Fruit fly (Drosophila melanogaster) whole organism, wandering third instar larva: ENCODE measurements around the gene Eo.
A peak's percentile ranks its signal among the peaks of the same experiment; 100 is the strongest.

Source experiments
- CG32264 ChIP-seq: fragments of 200-800 bp; sonication (Bioruptor generic); optimal IDR thresholded peaks from 2 replicates; lab custom pipeline; 2016; ENCODE audit warnings: missing biosample characterization, missing genetic modification characterization
- CG9705 ChIP-seq: fragments of 200-800 bp; sonication (Bioruptor generic); optimal IDR thresholded peaks from 2 replicates; lab custom pipeline; 2018; ENCODE audit warnings: missing biosample characterization, mild to moderate bottlenecking, missing genetic modification characterization
- CrebA ChIP-seq: fragments of 200-800 bp; sonication (Bioruptor generic); optimal IDR thresholded peaks from 2 replicates; lab custom pipeline; 2016; ENCODE audit warnings: missing biosample characterization, mild to moderate bottlenecking, missing genetic modification characterization, borderline replicate concordance
- Dfd ChIP-seq: fragments of >200 bp; optimal IDR thresholded peaks from 2 replicates; lab custom pipeline; 2017; ENCODE audit warnings: missing biosample characterization, missing genetic modification characterization
- GATAd ChIP-seq: sonication (Bioruptor generic); optimal IDR thresholded peaks from 2 replicates; lab custom pipeline; 2016; ENCODE audit warnings: missing biosample characterization, missing genetic modification characterization
- HLH106 ChIP-seq: fragments of 200-800 bp; optimal IDR thresholded peaks from 3 replicates; lab custom pipeline; 2019; ENCODE audit warnings: missing biosample characterization, mild to moderate bottlenecking, missing genetic modification characterization, moderate library complexity
- Hnf4 ChIP-seq: fragments of 200-800 bp; sonication (Bioruptor generic); optimal IDR thresholded peaks from 2 replicates; lab custom pipeline; 2016; ENCODE audit warnings: missing biosample characterization, mild to moderate bottlenecking, missing genetic modification characterization
- Hr78 ChIP-seq: fragments of >200 bp; optimal IDR thresholded peaks from 2 replicates; lab custom pipeline; 2017; ENCODE audit warnings: missing biosample characterization, missing genetic modification characterization
- Hr83 ChIP-seq: fragments of 200-300 bp; sonication (Bioruptor generic); optimal IDR thresholded peaks from 2 replicates; lab custom pipeline; 2016; ENCODE audit warnings: missing biosample characterization, mild to moderate bottlenecking, missing genetic modification characterization, moderate library complexity; ENCODE audit not compliant: poor library complexity, severe bottlenecking
- Jra ChIP-seq: sonication (Bioruptor generic); optimal IDR thresholded peaks from 2 replicates; lab custom pipeline; 2016; ENCODE audit warnings: missing biosample characterization, missing genetic modification characterization
- Mio ChIP-seq: sonication (Bioruptor generic); optimal IDR thresholded peaks from 2 replicates; lab custom pipeline; 2016; ENCODE audit warnings: missing biosample characterization, missing genetic modification characterization
- N ChIP-seq: fragments of >200 bp; optimal IDR thresholded peaks from 2 replicates; lab custom pipeline; 2018; ENCODE audit warnings: missing biosample characterization, missing external identifiers, missing genetic modification characterization
- OdsH ChIP-seq: fragments of 200-800 bp; sonication (Bioruptor generic); optimal IDR thresholded peaks from 2 replicates; lab custom pipeline; 2016; ENCODE audit warnings: missing biosample characterization, mild to moderate bottlenecking, missing genetic modification characterization
- Rel ChIP-seq, 2 experiments: fragments of 200-800 bp; sonication (Bioruptor generic) in 1 of 2; optimal IDR thresholded peaks; 2 replicates in 1 of 2; 3 replicates in 1 of 2; lab custom pipeline; 2016 to 2019; ENCODE audit warnings: mild to moderate bottlenecking in 2 of 2, missing biosample characterization in 2 of 2, missing genetic modification characterization in 2 of 2, moderate library complexity in 1 of 2
- Sp1 ChIP-seq: fragments of 200-800 bp; sonication (Bioruptor generic); optimal IDR thresholded peaks from 3 replicates; lab custom pipeline; 2019; ENCODE audit warnings: missing biosample characterization, mild to moderate bottlenecking, missing genetic modification characterization, moderate library complexity
- Vsx2 ChIP-seq: fragments of 200-300, 225-300 bp; sonication (Bioruptor generic); optimal IDR thresholded peaks from 2 replicates; lab custom pipeline; 2018; ENCODE audit warnings: missing biosample characterization, missing genetic modification characterization; ENCODE audit not compliant: partially characterized antibody
- br ChIP-seq: fragments of 200-800 bp; sonication (Bioruptor generic); optimal IDR thresholded peaks from 2 replicates; lab custom pipeline; 2016; ENCODE audit warnings: missing biosample characterization, missing genetic modification characterization
- brk ChIP-seq: fragments of 200-800 bp; sonication (Bioruptor generic); optimal IDR thresholded peaks from 2 replicates; lab custom pipeline; 2016; ENCODE audit warnings: missing biosample characterization, mild to moderate bottlenecking, missing genetic modification characterization
- dmrt93B ChIP-seq: fragments of 200-800 bp; sonication (Bioruptor generic); optimal IDR thresholded peaks from 2 replicates; lab custom pipeline; 2018; ENCODE audit warnings: missing biosample characterization, mild to moderate bottlenecking, missing genetic modification characterization
- dsf ChIP-seq: sonication (Bioruptor generic); optimal IDR thresholded peaks from 2 replicates; lab custom pipeline; 2016; ENCODE audit warnings: missing biosample characterization, missing genetic modification characterization, borderline replicate concordance
- ey ChIP-seq: fragments of 200-800 bp; sonication (Bioruptor generic); optimal IDR thresholded peaks from 2 replicates; lab custom pipeline; 2016; ENCODE audit warnings: missing biosample characterization, missing genetic modification characterization
- foxo ChIP-seq, 2 experiments: fragments of 200-800 bp; sonication (Bioruptor generic); optimal IDR thresholded peaks; 2 replicates in 1 of 2; 3 replicates in 1 of 2; lab custom pipeline; 2016 to 2017; ENCODE audit warnings: missing biosample characterization in 2 of 2, missing genetic modification characterization in 2 of 2
- fru ChIP-seq: fragments of 200-800 bp; sonication (Bioruptor generic); optimal IDR thresholded peaks from 3 replicates; lab custom pipeline; 2016; ENCODE audit warnings: missing biosample characterization, mild to moderate bottlenecking, missing genetic modification characterization
- h ChIP-seq: fragments of 200-800 bp; sonication (Bioruptor generic); optimal IDR thresholded peaks from 3 replicates; lab custom pipeline; 2016; ENCODE audit warnings: missing biosample characterization, mild to moderate bottlenecking, missing genetic modification characterization
- jim ChIP-seq: fragments of 175-275, 200-325 bp; sonication (Bioruptor generic); optimal IDR thresholded peaks from 2 replicates; lab custom pipeline; 2016; ENCODE audit warnings: missing biosample characterization, mild to moderate bottlenecking, missing genetic modification characterization
- lola ChIP-seq: fragments of >200 bp; optimal IDR thresholded peaks from 2 replicates; lab custom pipeline; 2017; ENCODE audit warnings: missing biosample characterization, missing genetic modification characterization
- pan ChIP-seq: fragments of >200 bp; optimal IDR thresholded peaks from 2 replicates; lab custom pipeline; 2017
- psq ChIP-seq: fragments of 200-800 bp; sonication (Bioruptor generic); optimal IDR thresholded peaks from 3 replicates; lab custom pipeline; 2017; ENCODE audit warnings: missing biosample characterization, mild to moderate bottlenecking, missing genetic modification characterization, moderate library complexity
- rgr ChIP-seq: fragments of 200-800 bp; sonication (Bioruptor generic); optimal IDR thresholded peaks from 3 replicates; lab custom pipeline; 2016; ENCODE audit warnings: missing biosample characterization, mild to moderate bottlenecking, missing genetic modification characterization
- sage ChIP-seq: fragments of 200-800 bp; sonication (Bioruptor generic); optimal IDR thresholded peaks from 2 replicates; lab custom pipeline; 2016; ENCODE audit warnings: missing biosample characterization, mild to moderate bottlenecking, missing genetic modification characterization
- sv ChIP-seq: fragments of 200-800 bp; sonication (Bioruptor generic); optimal IDR thresholded peaks from 3 replicates; lab custom pipeline; 2016; ENCODE audit warnings: missing biosample characterization, missing genetic modification characterization
- tai ChIP-seq: sonication (Bioruptor generic); optimal IDR thresholded peaks from 2 replicates; lab custom pipeline; 2016; ENCODE audit warnings: missing biosample characterization, missing genetic modification characterization
- woc ChIP-seq: sonication (Bioruptor generic); optimal IDR thresholded peaks from 2 replicates; lab custom pipeline; 2016; ENCODE audit warnings: missing biosample characterization, mild to moderate bottlenecking, missing genetic modification characterization

The Eo gene

dm6 chrX:14883993-14884392, 34.6 kb downstream of the Eo start:
- TF ChIP-seq rgr (GFP tag; lab: Kevin White, UChicago) (no peak), CG32264 (no peak), jim (GFP tag; lab: Kevin White, UChicago) (no peak)

DNA sequence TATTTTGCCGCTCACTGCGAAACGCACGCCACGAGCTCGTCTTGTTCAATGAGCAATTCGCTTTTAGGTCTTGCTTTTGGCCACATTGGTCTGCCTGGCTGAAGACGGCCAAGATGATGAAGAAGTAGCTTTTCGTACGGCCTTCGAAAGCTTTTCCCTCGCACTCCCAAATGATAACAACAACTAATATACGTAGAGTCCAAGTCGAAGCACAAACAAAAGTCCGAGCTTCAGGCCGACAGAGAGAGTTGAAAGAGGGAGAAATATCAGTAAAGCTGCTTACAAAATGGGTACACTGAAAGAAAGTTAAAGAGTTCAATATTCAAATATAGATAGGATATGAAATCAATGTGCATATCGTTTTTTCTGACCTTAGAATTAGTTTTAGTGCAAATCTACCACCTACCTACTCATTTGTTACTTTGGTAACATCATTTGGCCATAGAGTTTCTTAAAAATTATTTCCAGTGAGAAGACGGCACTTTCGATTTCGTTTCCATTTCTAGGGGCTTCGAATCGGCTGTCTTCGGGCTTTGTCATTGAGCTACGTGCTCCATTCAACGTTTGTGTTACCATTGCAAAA, 36.0 kb downstream of the Eo start, which contains the start of the genes CG45064 and CG45065:
Gene CG45064 (minus strand): TSS at position 51 of the 583 bp plus-strand sequence.
Gene CG45065 (minus strand): TSS at position 51 of the 583 bp plus-strand sequence.
- TF ChIP-seq Hr83 (GFP tag; lab: Kevin White, UChicago), result no peak
- TF ChIP-seq Jra, result peak; percentile 30
- peak; percentile 65 for TF ChIP-seq sage
- no peak for TF ChIP-seq Dfd (GFP tag; lab: Kevin White, UChicago)
- TF ChIP-seq tai, result peak; percentile 70
- peak; percentile 87 for TF ChIP-seq ey (GFP tag; lab: Kevin White, UChicago)
- no peak for TF ChIP-seq N (GFP tag; lab: Kevin White, UChicago)
- peak; percentile 26 for TF ChIP-seq dsf (GFP tag; lab: Kevin White, UChicago)
- peak; percentile 65 for TF ChIP-seq brk (GFP tag; lab: Kevin White, UChicago)
- TF ChIP-seq HLH106, result peak; percentile 61
- TF ChIP-seq lola (GFP tag; lab: Kevin White, UChicago), result no peak
- peak; percentile 8 for TF ChIP-seq CrebA (GFP tag; lab: Kevin White, UChicago)
- TF ChIP-seq h, result peak; percentile 92
- TF ChIP-seq Hnf4 (GFP tag; lab: Kevin White, UChicago), result peak; percentile 78
- TF ChIP-seq Mio (GFP tag; lab: Kevin White, UChicago), result no peak
- peak; percentile 55 for TF ChIP-seq woc (GFP tag; lab: Kevin White, UChicago)
- TF ChIP-seq br (GFP tag; lab: Kevin White, UChicago), result peak; percentile 84
- TF ChIP-seq foxo (GFP tag; optimal IDR thresholded peaks at IDR 0.05; lab: Kevin White, UChicago), result peak in 1 of 2 experiments; percentile 75
- TF ChIP-seq fru (GFP tag; lab: Kevin White, UChicago), result peak; percentile 90
- TF ChIP-seq jim (GFP tag; lab: Kevin White, UChicago), result no peak
- peak; percentile 57 for TF ChIP-seq dmrt93B
- peak; percentile 78 for TF ChIP-seq Sp1 (GFP tag; lab: Kevin White, UChicago)
- no peak for TF ChIP-seq Rel (GFP tag; optimal IDR thresholded peaks at IDR 0.05; lab: Kevin White, UChicago)
- no peak for TF ChIP-seq Rel (tag; optimal IDR thresholded peaks at IDR 0.05; lab: Kevin White, UChicago)
- peak; percentile 87 for TF ChIP-seq OdsH (GFP tag; lab: Kevin White, UChicago)
- TF ChIP-seq CG32264, result no peak
- peak; percentile 37 for TF ChIP-seq CG9705 (GFP tag; lab: Kevin White, UChicago)
- peak; percentile 81 for TF ChIP-seq psq (GFP tag; lab: Kevin White, UChicago)
- TF ChIP-seq sv (GFP tag; lab: Kevin White, UChicago), result peak; percentile 70
- TF ChIP-seq rgr (GFP tag; lab: Kevin White, UChicago), result peak; percentile 90

DNA sequence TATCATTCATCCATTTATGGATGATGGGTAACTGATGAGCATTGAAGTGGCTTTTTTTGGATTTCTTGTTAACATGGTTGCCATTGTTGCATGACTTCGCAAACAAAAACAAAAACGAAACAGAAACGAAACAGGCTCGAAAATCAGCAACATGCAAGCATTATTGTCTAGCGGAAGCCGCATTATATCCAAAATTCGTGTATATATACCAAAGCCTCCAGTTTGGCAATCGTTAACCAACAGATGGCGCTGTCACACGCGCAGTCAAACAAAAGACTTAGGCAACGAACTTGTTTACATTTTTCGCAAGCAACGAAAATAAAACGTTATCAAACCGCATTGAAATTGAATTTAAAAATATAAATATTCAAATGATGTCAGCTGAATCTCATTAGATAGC, 39.7 kb downstream of the Eo start:
- no peak for TF ChIP-seq pan
- no peak for TF ChIP-seq ey (GFP tag; lab: Kevin White, UChicago)
- no peak for TF ChIP-seq dmrt93B

DNA sequence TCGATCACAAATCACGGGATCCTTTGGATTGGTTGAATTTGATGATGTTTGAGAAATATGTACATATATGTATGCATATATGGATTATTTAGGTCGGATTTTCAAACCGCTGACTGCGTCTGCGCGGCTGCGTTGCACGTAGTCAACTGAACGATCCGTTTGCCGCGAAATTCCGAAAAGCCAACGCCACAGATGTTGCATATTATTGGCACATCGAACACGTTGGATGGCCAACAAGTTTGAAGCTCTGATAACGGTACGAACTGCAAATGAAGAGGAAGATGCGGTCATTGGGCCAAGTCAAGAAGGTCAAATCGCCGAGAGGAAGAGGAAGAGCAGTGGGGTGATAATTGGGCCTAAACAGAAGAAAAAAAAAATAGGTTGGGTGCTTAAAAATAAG, 47.6 kb downstream of the Eo start, which contains the start of gene CG9518:
Gene CG9518 (minus strand): TSS at position 154 of the 400 bp plus-strand sequence.
- TF ChIP-seq Jra (no peak), ey (GFP tag; lab: Kevin White, UChicago) (no peak)
- TF ChIP-seq, all 38 proteins: peak for 0

- TF ChIP-seq HLH106 (no peak), Hr78 (GFP tag; lab: Kevin White, UChicago) (no peak), Rel (GFP tag; optimal IDR thresholded peaks at IDR 0.05; lab: Kevin White, UChicago) (no peak), Rel (tag; optimal IDR thresholded peaks at IDR 0.05; lab: Kevin White, UChicago) (no peak), fru (GFP tag; lab: Kevin White, UChicago) (no peak), GATAd (GFP tag; lab: Kevin White, UChicago) (no peak), ey (GFP tag; lab: Kevin White, UChicago) (no peak), h (no peak), Vsx2 (GFP tag; lab: Kevin White, UChicago) (no peak), pan (no peak), tai (no peak)
- TF ChIP-seq, all 38 proteins: peak for 0
Observed at dm6 chrX:14868414-14868813, 50.2 kb downstream of the Eo start.
